Worm (Caenorhabditis elegans): ENCODE measurements around the gene srz-9.

ce11 chrIII:1271378-1271926, 7.7 kb downstream of the srz-9 start, which contains the start of gene fbxa-31:
- TF ChIP-seq C38D4.7 (GFP tag; optimal IDR thresholded peaks at IDR 0.05) (no peak), sdc-2 (tag; optimal IDR thresholded peaks at IDR 0.05) (no peak), ama-1 (optimal IDR thresholded peaks at IDR 0.05) (no peak), ceh-22 (tag; optimal IDR thresholded peaks at IDR 0.05) (no peak), hlh-15 (tag; optimal IDR thresholded peaks at IDR 0.05) (no peak), hlh-13 (GFP tag; optimal IDR thresholded peaks at IDR 0.05) (no peak), fax-1 (tag; optimal IDR thresholded peaks at IDR 0.05) (no peak), hlh-8 (tag; optimal IDR thresholded peaks at IDR 0.05) (no peak), hlh-30 (tag; optimal IDR thresholded peaks at IDR 0.05; ENCODE audit: insufficient read depth) (no peak), zip-5 (tag; optimal IDR thresholded peaks at IDR 0.05) (no peak), sox-4 (tag; optimal IDR thresholded peaks at IDR 0.05) (no peak), sox-2 (GFP tag; IDR thresholded peaks at IDR 0.05) (no peak), rnt-1 (tag; optimal IDR thresholded peaks at IDR 0.05) (no peak), ceh-6 (GFP tag; optimal IDR thresholded peaks at IDR 0.05) (no peak)

All from whole organism, late embryonic.